Worm (Caenorhabditis elegans) whole organism, L2 larva: Measurements from ENCODE around the gene W08A12.2.

Source experiments
- R02D3.7 ChIP-seq: fragments of 150-350 bp; optimal IDR thresholded peaks from 2 replicates; lab custom pipeline; 2014; ENCODE audit warnings: missing biosample characterization, missing genetic modification characterization
- ZK546.5 ChIP-seq: sonication (generic microtip); optimal IDR thresholded peaks from 2 replicates; lab custom pipeline; 2017; ENCODE audit warnings: missing biosample characterization, missing genetic modification characterization
- ama-1 ChIP-seq: fragments of 150-350 bp; optimal IDR thresholded peaks from 2 replicates; lab custom pipeline; 2018; ENCODE audit warnings: inconsistent platforms
- egl-27 ChIP-seq: sonication (generic microtip); optimal IDR thresholded peaks from 3 replicates; lab custom pipeline; 2017; ENCODE audit warnings: missing biosample characterization, missing genetic modification reagents, missing genetic modification characterization
- lin-39 ChIP-seq: fragments of 150-350 bp; optimal IDR thresholded peaks from 2 replicates; lab custom pipeline; 2014; ENCODE audit warnings: missing biosample characterization, missing genetic modification reagents, missing genetic modification characterization
- lsy-2 ChIP-seq, 2 experiments: fragments of 150-350 bp in 1 of 2; sonication (generic microtip) in 1 of 2; optimal IDR thresholded peaks; 2 replicates each; lab custom pipeline; 2014 to 2017; ENCODE audit warnings: missing biosample characterization in 2 of 2, missing genetic modification characterization in 2 of 2
- mdl-1 ChIP-seq, 2 experiments: fragments of 150-350 bp in 1 of 2; sonication (generic microtip) in 1 of 2; optimal IDR thresholded peaks; 2 replicates each; lab custom pipeline; 2017; ENCODE audit warnings: missing biosample characterization in 2 of 2, missing genetic modification characterization in 2 of 2
- nhr-11 ChIP-seq: fragments of 150-350 bp; optimal IDR thresholded peaks from 2 replicates; lab custom pipeline; 2014; ENCODE audit warnings: missing biosample characterization, missing genetic modification characterization
- nhr-25 ChIP-seq: fragments of 150-350 bp; sonication (generic microtip); optimal IDR thresholded peaks from 3 replicates; lab custom pipeline; 2014; ENCODE audit warnings: missing biosample characterization, missing genetic modification characterization
- snpc-4 ChIP-seq: fragments of 150-350 bp; optimal IDR thresholded peaks from 2 replicates; lab custom pipeline; 2014; ENCODE audit warnings: missing biosample characterization, missing genetic modification characterization
- unc-55 ChIP-seq: fragments of 150-350 bp; sonication (generic microtip); optimal IDR thresholded peaks from 3 replicates; lab custom pipeline; 2014; ENCODE audit warnings: missing biosample characterization, missing genetic modification reagents, missing genetic modification characterization
- unc-62 ChIP-seq: fragments of 150-350 bp; optimal IDR thresholded peaks from 2 replicates; lab custom pipeline; 2014; ENCODE audit warnings: missing biosample characterization, missing genetic modification reagents, missing genetic modification characterization
- zag-1 ChIP-seq: fragments of 150-350 bp; optimal IDR thresholded peaks from 2 replicates; lab custom pipeline; 2014; ENCODE audit warnings: missing biosample characterization, missing genetic modification characterization

ce11 chrV:3724772-3725171 lies 39.1 kb upstream of the W08A12.2 start, which contains the start of gene str-30:
- TF ChIP-seq nhr-25 (tag; lab: Kevin White, UChicago) (no peak), unc-62 (no peak), lin-39 (tag; lab: Kevin White, UChicago) (no peak), nhr-11 (no peak), R02D3.7 (tag; lab: Kevin White, UChicago) (no peak), ama-1 (lab: Kevin White, UChicago) (no peak), egl-27 (tag; lab: Kevin White, UChicago) (no peak), unc-55 (GFP tag; lab: Kevin White, UChicago) (no peak), zag-1 (tag; lab: Kevin White, UChicago) (no peak), snpc-4 (no peak), ZK546.5 (tag; lab: Kevin White, UChicago) (no peak), lsy-2 (tag; optimal IDR thresholded peaks at IDR 0.05; lab: Kevin White, UChicago) (no peak), mdl-1 (tag; optimal IDR thresholded peaks at IDR 0.05; lab: Kevin White, UChicago) (no peak)
